Worm (Caenorhabditis elegans) whole organism, late embryonic: Measurements from ENCODE around the gene Y97E10AR.6.

Experiments
- T23F11.4 ChIP-seq: fragments of 200-800 bp; sonication (Bioruptor generic); optimal IDR thresholded peaks from 2 replicates; lab custom pipeline; 2018; ENCODE audit warnings: mild to moderate bottlenecking, missing genetic modification characterization, missing compliant biosample characterization
- ama-1 ChIP-seq: fragments of 150-350 bp; optimal IDR thresholded peaks from 2 replicates; lab custom pipeline; 2014
- ceh-34 ChIP-seq: sonication (generic microtip); optimal IDR thresholded peaks from 2 replicates; lab custom pipeline; 2016; ENCODE audit warnings: mild to moderate bottlenecking, missing genetic modification characterization, missing compliant biosample characterization
- ceh-45 ChIP-seq: fragments of 200-800 bp; sonication (Bioruptor generic); IDR thresholded peaks from 2 replicates; pipeline ENCODE4 v1.3.6; 2022; ENCODE audit warnings: missing genetic modification reagents, missing genetic modification characterization, missing compliant biosample characterization
- ceh-48 ChIP-seq: sonication (generic microtip); optimal IDR thresholded peaks from 2 replicates; lab custom pipeline; 2016; ENCODE audit warnings: missing genetic modification characterization, inconsistent platforms, missing compliant biosample characterization
- dve-1 ChIP-seq: sonication (generic microtip); optimal IDR thresholded peaks from 2 replicates; lab custom pipeline; 2017; ENCODE audit warnings: antibody characterized with exemption, mild to moderate bottlenecking, missing genetic modification characterization, missing compliant biosample characterization
- elt-2 ChIP-seq: sonication (generic microtip); optimal IDR thresholded peaks from 2 replicates; lab custom pipeline; 2016; ENCODE audit warnings: missing genetic modification reagents, missing genetic modification characterization, missing compliant biosample characterization
- fkh-10 ChIP-seq: fragments of 150-350 bp; optimal IDR thresholded peaks from 2 replicates; lab custom pipeline; 2014; ENCODE audit warnings: missing biosample characterization, missing genetic modification reagents, missing genetic modification characterization
- nhr-11 ChIP-seq: fragments of 150-350 bp; optimal IDR thresholded peaks from 2 replicates; lab custom pipeline; 2014; ENCODE audit warnings: missing biosample characterization, missing genetic modification characterization
- pag-3 ChIP-seq: sonication (generic microtip); optimal IDR thresholded peaks from 2 replicates; lab custom pipeline; 2016; ENCODE audit warnings: missing compliant biosample characterization, missing genetic modification characterization, borderline replicate concordance
- ref-2 ChIP-seq: sonication (generic microtip); optimal IDR thresholded peaks from 2 replicates; lab custom pipeline; 2016; ENCODE audit warnings: missing genetic modification characterization, missing compliant biosample characterization
- rnt-1 ChIP-seq: sonication (generic microtip); optimal IDR thresholded peaks from 2 replicates; lab custom pipeline; 2016; ENCODE audit warnings: missing genetic modification characterization, missing compliant biosample characterization
- sox-2 ChIP-seq: fragments of 200-800 bp; sonication (Bioruptor generic); IDR thresholded peaks from 2 replicates; pipeline ENCODE4 v1.3.6; 2022; ENCODE audit warnings: missing genetic modification reagents, missing genetic modification characterization, missing compliant biosample characterization
- tbx-2 ChIP-seq: sonication (generic microtip); optimal IDR thresholded peaks from 2 replicates; lab custom pipeline; 2016; ENCODE audit warnings: missing genetic modification characterization, missing compliant biosample characterization

DNA sequence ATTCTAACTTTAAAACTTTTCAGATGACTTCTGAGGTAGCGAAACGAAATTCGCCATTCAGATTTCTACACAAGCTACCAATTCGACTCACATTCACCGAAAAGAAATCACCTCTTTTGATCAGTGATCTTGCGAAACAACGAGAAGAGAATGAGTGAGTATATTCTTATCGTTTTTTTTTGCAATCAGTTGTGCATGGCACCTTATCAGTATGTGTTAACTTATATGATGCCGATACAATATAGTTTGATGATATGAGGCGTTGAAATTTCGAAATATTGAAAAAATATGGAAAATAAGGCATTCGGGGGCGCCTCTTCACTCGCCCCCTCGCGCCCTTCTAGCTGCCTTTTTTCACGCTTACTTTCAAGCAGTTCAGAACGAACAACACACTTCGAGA is 4.2 kb upstream of the Y97E10AR.6 start:
- TF ChIP-seq sox-2, result no peak
- TF ChIP-seq rnt-1 (tag; lab: Kevin White, UChicago), result no peak
- no peak for TF ChIP-seq ref-2 (tag; lab: Kevin White, UChicago)
- TF ChIP-seq ceh-34 (tag; lab: Kevin White, UChicago), result no peak
- TF ChIP-seq elt-2 (tag; lab: Kevin White, UChicago), result peak; percentile 97
- no peak for TF ChIP-seq ceh-48
- no peak for TF ChIP-seq ama-1 (lab: Kevin White, UChicago)
- no peak for TF ChIP-seq pag-3
- no peak for TF ChIP-seq tbx-2 (tag; lab: Kevin White, UChicago)
- TF ChIP-seq ceh-45 (GFP tag; lab: Robert Waterston, UW), result no peak
- TF ChIP-seq nhr-11 (tag; lab: Kevin White, UChicago), result no peak
- TF ChIP-seq fkh-10 (GFP tag; lab: Kevin White, UChicago), result no peak
- TF ChIP-seq dve-1 (tag; lab: Kevin White, UChicago), result no peak
- TF ChIP-seq T23F11.4 (GFP tag; lab: Kevin White, UChicago), result no peak
